Comparison of ENCODE assay signal across 2 fruit fly cellular contexts in genomic region chr2L:10198911-10199310, dm6.
TF ChIP-seq lines count a peak whose summit lies in the region.

TSS of gene Sur (minus strand) at chr2L:10199117.

- TF ChIP-seq CTCF in whole organism, embryonic (GFP tag; optimal IDR thresholded peaks at IDR 0.05; lab: Kevin White, UChicago): no peak

TF ChIP-seq in whole organism, embryonic, 481 proteins besides CTCF, POLR2A, EP300 and RAD21 (continues in another document):
- no peak for TF ChIP-seq CG8478 (optimal IDR thresholded peaks at IDR 0.05; lab: Kevin White, UChicago)
- no peak for TF ChIP-seq Atf-2 (GFP tag; optimal IDR thresholded peaks at IDR 0.05; lab: Kevin White, UChicago)
- TF ChIP-seq ato (GFP tag; IDR thresholded peaks at IDR 0.05; lab: Robert Waterston, UW; ENCODE audit: partially characterized antibody): peak; percentile 30; the same call in 1 of the 2 replicates
- 0 out of 2 replicates have a peak, but pooled peaks have one; percentile 10 for TF ChIP-seq Atf6 (GFP tag; IDR thresholded peaks at IDR 0.05; lab: Robert Waterston, UW)
- no peak for TF ChIP-seq Stat92E (GFP tag; optimal IDR thresholded peaks at IDR 0.05; lab: Kevin White, UChicago)
- no peak for TF ChIP-seq Neu2 (GFP tag; optimal IDR thresholded peaks at IDR 0.05; lab: Kevin White, UChicago; ENCODE audit: borderline replicate concordance)
- TF ChIP-seq Scr (GFP tag; IDR thresholded peaks at IDR 0.05; lab: Robert Waterston, UW; ENCODE audit: partially characterized antibody): 0 out of 2 replicates have a peak, but pooled peaks have one; percentile 18
- TF ChIP-seq CG10654 (GFP tag; optimal IDR thresholded peaks at IDR 0.05; lab: Kevin White, UChicago): no peak
- no peak for TF ChIP-seq CG17912 (GFP tag; optimal IDR thresholded peaks at IDR 0.05; lab: Kevin White, UChicago)
- TF ChIP-seq salm (tag; optimal IDR thresholded peaks at IDR 0.05; lab: Kevin White, UChicago): no peak
- TF ChIP-seq Dbx (GFP tag; IDR thresholded peaks at IDR 0.05; lab: Robert Waterston, UW): no peak
- TF ChIP-seq CG15514 (GFP tag; optimal IDR thresholded peaks at IDR 0.05; lab: Kevin White, UChicago): peak; percentile 6
- 0 out of 2 replicates have a peak, but pooled peaks have one; percentile 17 for TF ChIP-seq CG4360 (GFP tag; IDR thresholded peaks at IDR 0.05; lab: Robert Waterston, UW)
- TF ChIP-seq Doc3 (GFP tag; IDR thresholded peaks at IDR 0.05; lab: Robert Waterston, UW; ENCODE audit: partially characterized antibody): no peak
- no peak for TF ChIP-seq CG16815 (GFP tag; optimal IDR thresholded peaks at IDR 0.05; lab: Kevin White, UChicago)
- no peak for TF ChIP-seq ap (GFP tag; IDR thresholded peaks at IDR 0.05; lab: Robert Waterston, UW)
- TF ChIP-seq Deaf1 (tag; optimal IDR thresholded peaks at IDR 0.05; lab: Kevin White, UChicago): peak; percentile 87
- no peak for TF ChIP-seq Camta (GFP tag; optimal IDR thresholded peaks at IDR 0.05; lab: Kevin White, UChicago)
- no peak for TF ChIP-seq CG13424 (tag; optimal IDR thresholded peaks at IDR 0.05; lab: Kevin White, UChicago)
- no peak for TF ChIP-seq lbe (GFP tag; optimal IDR thresholded peaks at IDR 0.05; lab: Kevin White, UChicago)
- no peak for TF ChIP-seq CG10431 (GFP tag; optimal IDR thresholded peaks at IDR 0.05; lab: Kevin White, UChicago)
- no peak for TF ChIP-seq ind (GFP tag; optimal IDR thresholded peaks at IDR 0.05; lab: Kevin White, UChicago)
- TF ChIP-seq CG34422 (GFP tag; IDR thresholded peaks at IDR 0.05; lab: Robert Waterston, UW): peak; percentile 50; the same call in 1 of the 3 replicates
- no peak for TF ChIP-seq vnd (GFP tag; IDR thresholded peaks at IDR 0.05; lab: Robert Waterston, UW; ENCODE audit: partially characterized antibody)
- TF ChIP-seq insv (GFP tag; optimal IDR thresholded peaks at IDR 0.05; lab: Kevin White, UChicago): no peak
- TF ChIP-seq Elba2 (GFP tag; optimal IDR thresholded peaks at IDR 0.05; lab: Kevin White, UChicago): no peak
- TF ChIP-seq schlank (tag; optimal IDR thresholded peaks at IDR 0.05; lab: Kevin White, UChicago): no peak
- TF ChIP-seq lab (GFP tag; optimal IDR thresholded peaks at IDR 0.05; lab: Kevin White, UChicago): no peak
- TF ChIP-seq bab2 (GFP tag; optimal IDR thresholded peaks at IDR 0.05; lab: Kevin White, UChicago): no peak
- no peak for TF ChIP-seq wek (GFP tag; optimal IDR thresholded peaks at IDR 0.05; lab: Kevin White, UChicago)
- TF ChIP-seq Jarid2 (GFP tag; optimal IDR thresholded peaks at IDR 0.05; lab: Kevin White, UChicago): peak; percentile 60
- TF ChIP-seq gt (GFP tag; IDR thresholded peaks at IDR 0.05; lab: Robert Waterston, UW): no peak
- TF ChIP-seq Mad (GFP tag; optimal IDR thresholded peaks at IDR 0.05; lab: Kevin White, UChicago): no peak
- no peak for TF ChIP-seq Lpt (GFP tag; optimal IDR thresholded peaks at IDR 0.05; lab: Kevin White, UChicago)
- no peak for TF ChIP-seq rib (GFP tag; IDR thresholded peaks at IDR 0.05; lab: Robert Waterston, UW)
- no peak for TF ChIP-seq CG1602 (GFP tag; optimal IDR thresholded peaks at IDR 0.05; lab: Kevin White, UChicago)
- TF ChIP-seq CG11696 (GFP tag; IDR thresholded peaks at IDR 0.05; lab: Robert Waterston, UW): no peak
- no peak for TF ChIP-seq unc-4 (GFP tag; IDR thresholded peaks at IDR 0.05; lab: Robert Waterston, UW; ENCODE audit: partially characterized antibody)
- TF ChIP-seq Sox100B (GFP tag; optimal IDR thresholded peaks at IDR 0.05; lab: Kevin White, UChicago): no peak
- no peak for TF ChIP-seq Mrtf (GFP tag; IDR thresholded peaks at IDR 0.05; lab: Robert Waterston, UW)
- no peak for TF ChIP-seq fd64A (GFP tag; optimal IDR thresholded peaks at IDR 0.05; lab: Kevin White, UChicago)
- TF ChIP-seq Dll (GFP tag; IDR thresholded peaks at IDR 0.05; lab: Robert Waterston, UW; ENCODE audit: partially characterized antibody): no peak
- TF ChIP-seq croc (GFP tag; conservative IDR thresholded peaks at IDR 0.05; lab: Robert Waterston, UW): no peak
- peak; percentile 37; the same call in 1 of the 2 replicates for TF ChIP-seq Bgb (GFP tag; IDR thresholded peaks at IDR 0.05; lab: Robert Waterston, UW; ENCODE audit: partially characterized antibody)

TF ChIP-seq in whole organism, prepupa, 60 proteins besides CTCF, POLR2A, EP300 and RAD21:
- no peak for TF ChIP-seq net (GFP tag; optimal IDR thresholded peaks at IDR 0.05; lab: Kevin White, UChicago)
- no peak for TF ChIP-seq CG11902 (GFP tag; optimal IDR thresholded peaks at IDR 0.05; lab: Kevin White, UChicago)
- TF ChIP-seq Hr39 (GFP tag; optimal IDR thresholded peaks at IDR 0.05; lab: Kevin White, UChicago): no peak
- peak; percentile 84 for TF ChIP-seq svp (GFP tag; lab: Kevin White, UChicago)
- TF ChIP-seq CG8319 (GFP tag; optimal IDR thresholded peaks at IDR 0.05; lab: Kevin White, UChicago): no peak
- peak; percentile 58 for TF ChIP-seq Eip78C (GFP tag; lab: Kevin White, UChicago)
- no peak for TF ChIP-seq spab (GFP tag; optimal IDR thresholded peaks at IDR 0.05; lab: Kevin White, UChicago)
- peak; percentile 18; the same call in 1 of the 3 replicates for TF ChIP-seq CG6163 (GFP tag; IDR thresholded peaks at IDR 0.05; lab: Robert Waterston, UW)
- no peak for TF ChIP-seq CG11762 (GFP tag; optimal IDR thresholded peaks at IDR 0.05; lab: Kevin White, UChicago; ENCODE audit: insufficient read depth)
- no peak for TF ChIP-seq OdsH (GFP tag; optimal IDR thresholded peaks at IDR 0.05; lab: Kevin White, UChicago)
- no peak for TF ChIP-seq CG3919 (GFP tag; optimal IDR thresholded peaks at IDR 0.05; lab: Kevin White, UChicago)
- peak; percentile 15 for TF ChIP-seq fkh (GFP tag; optimal IDR thresholded peaks at IDR 0.05; lab: Kevin White, UChicago)
- no peak for TF ChIP-seq achi (GFP tag; optimal IDR thresholded peaks at IDR 0.05; lab: Kevin White, UChicago)
- no peak for TF ChIP-seq vri (GFP tag; optimal IDR thresholded peaks at IDR 0.05; lab: Kevin White, UChicago)
- no peak for TF ChIP-seq cyc (GFP tag; optimal IDR thresholded peaks at IDR 0.05; lab: Kevin White, UChicago)
